Worm (Caenorhabditis elegans) whole organism, L2 larva: ENCODE measurements around the gene R07E5.11.
"Not testable (repeated sequence)": the region's sequence is repeated elsewhere in the genome, so short reads cannot be mapped to it uniquely, and the experiment has no call there.

Source experiments
- blmp-1 ChIP-seq: sonication (generic microtip); optimal IDR thresholded peaks from 2 replicates; lab custom pipeline; 2017; ENCODE audit warnings: missing genetic modification characterization, mild to moderate bottlenecking, missing compliant biosample characterization, antibody characterized with exemption, moderate library complexity; ENCODE audit not compliant: insufficient read depth
- crh-2 ChIP-seq: sonication (generic microtip); optimal IDR thresholded peaks from 2 replicates; lab custom pipeline; 2017; ENCODE audit warnings: missing biosample characterization, missing genetic modification characterization
- elt-1 ChIP-seq: fragments of 150-350 bp; optimal IDR thresholded peaks from 2 replicates; lab custom pipeline; 2014; ENCODE audit warnings: missing biosample characterization, missing genetic modification characterization
- mdl-1 ChIP-seq, 2 experiments: fragments of 150-350 bp in 1 of 2; sonication (generic microtip) in 1 of 2; optimal IDR thresholded peaks; 2 replicates each; lab custom pipeline; 2017; ENCODE audit warnings: missing biosample characterization in 2 of 2, missing genetic modification characterization in 2 of 2
- nhr-23 ChIP-seq: fragments of 150-350 bp; optimal IDR thresholded peaks from 2 replicates; lab custom pipeline; 2014; ENCODE audit warnings: missing biosample characterization, missing genetic modification reagents, missing genetic modification characterization
- skn-1 ChIP-seq: sonication (generic microtip); optimal IDR thresholded peaks from 2 replicates; lab custom pipeline; 2017; ENCODE audit warnings: missing biosample characterization, missing genetic modification characterization
- sma-3 ChIP-seq: sonication (generic microtip); optimal IDR thresholded peaks from 2 replicates; lab custom pipeline; 2016; ENCODE audit warnings: missing genetic modification reagents, missing genetic modification characterization, missing compliant biosample characterization

- TF ChIP-seq blmp-1 (tag; lab: Kevin White, UChicago); mdl-1 (tag; optimal IDR thresholded peaks at IDR 0.05; lab: Kevin White, UChicago); nhr-23; elt-1; skn-1 (tag; lab: Kevin White, UChicago): not testable (repeated sequence)
- peak; percentile 43 for TF ChIP-seq crh-2 (tag; lab: Kevin White, UChicago)
- TF ChIP-seq sma-3 (GFP tag; lab: Kevin White, UChicago), result peak; percentile 45
These were observed 45.6 kb downstream of the R07E5.11 start for ce11 chrIII:4369381-4369809.
